Worm (Caenorhabditis elegans) whole organism, L3 larva: ENCODE measurements around the gene tatn-1.

Experiments
- egl-27 ChIP-seq: sonication (generic microtip); optimal IDR thresholded peaks from 4 replicates; lab custom pipeline; 2017; ENCODE audit warnings: missing biosample characterization, missing genetic modification reagents, missing genetic modification characterization
- elt-3 ChIP-seq, 3 experiments: fragments of 150-350 bp in 1 of 3; sonication (generic microtip) in 2 of 3; optimal IDR thresholded peaks; 2 replicates in 2 of 3; 4 replicates in 1 of 3; lab custom pipeline; 2014 to 2017; ENCODE audit warnings: missing biosample characterization in 3 of 3, missing genetic modification characterization in 3 of 3
- mml-1 ChIP-seq: fragments of 150-350 bp; sonication (generic microtip); optimal IDR thresholded peaks from 3 replicates; lab custom pipeline; 2014; ENCODE audit warnings: missing biosample characterization, missing genetic modification characterization
- nhr-76 ChIP-seq: fragments of 150-350 bp; sonication (generic microtip); optimal IDR thresholded peaks from 5 replicates; lab custom pipeline; 2014; ENCODE audit warnings: missing biosample characterization, missing genetic modification characterization
- pqm-1 ChIP-seq: fragments of 150-350 bp; optimal IDR thresholded peaks from 2 replicates; lab custom pipeline; 2017; ENCODE audit warnings: missing biosample characterization, missing genetic modification characterization, inconsistent platforms

ce11 chrX:14783434-14784142, 7.2 kb upstream of the tatn-1 start:
- no peak for TF ChIP-seq elt-3 (tag; optimal IDR thresholded peaks at IDR 0.05; lab: Kevin White, UChicago)
- no peak for TF ChIP-seq nhr-76 (tag; lab: Kevin White, UChicago)
- no peak for TF ChIP-seq egl-27 (tag; lab: Kevin White, UChicago)
- TF ChIP-seq mml-1 (tag; lab: Kevin White, UChicago) = no peak
- TF ChIP-seq pqm-1 (tag; lab: Kevin White, UChicago) = peak; percentile 48
